Worm (Caenorhabditis elegans) whole organism, L2 larva: ENCODE measurements around the gene F41E6.1.

ENCODE experiments used
- F13H6.1 ChIP-seq: sonication (generic microtip); optimal IDR thresholded peaks from 2 replicates; lab custom pipeline; 2016; ENCODE audit warnings: missing genetic modification characterization, missing compliant biosample characterization
- R02D3.7 ChIP-seq: fragments of 150-350 bp; optimal IDR thresholded peaks from 2 replicates; lab custom pipeline; 2014; ENCODE audit warnings: missing biosample characterization, missing genetic modification characterization
- Y55F3AM.14 ChIP-seq: fragments of 200-800 bp; sonication (Bioruptor generic); optimal IDR thresholded peaks from 2 replicates; lab custom pipeline; 2018; ENCODE audit warnings: mild to moderate bottlenecking, missing genetic modification characterization, missing compliant biosample characterization
- ZK546.5 ChIP-seq: sonication (generic microtip); optimal IDR thresholded peaks from 2 replicates; lab custom pipeline; 2017; ENCODE audit warnings: missing biosample characterization, missing genetic modification characterization
- alr-1 ChIP-seq: fragments of 150-350 bp; optimal IDR thresholded peaks from 2 replicates; lab custom pipeline; 2014; ENCODE audit warnings: missing biosample characterization, missing genetic modification characterization
- aly-2 ChIP-seq: fragments of 150-350 bp; optimal IDR thresholded peaks from 2 replicates; lab custom pipeline; 2014; ENCODE audit warnings: missing biosample characterization, missing genetic modification characterization
- blmp-1 ChIP-seq: sonication (generic microtip); optimal IDR thresholded peaks from 2 replicates; lab custom pipeline; 2017; ENCODE audit warnings: missing genetic modification characterization, mild to moderate bottlenecking, missing compliant biosample characterization, antibody characterized with exemption, moderate library complexity; ENCODE audit not compliant: insufficient read depth
- ceh-82 ChIP-seq: fragments of 150-350 bp; optimal IDR thresholded peaks from 2 replicates; lab custom pipeline; 2014; ENCODE audit warnings: missing biosample characterization, missing genetic modification characterization
- crh-2 ChIP-seq: sonication (generic microtip); optimal IDR thresholded peaks from 2 replicates; lab custom pipeline; 2017; ENCODE audit warnings: missing biosample characterization, missing genetic modification characterization
- dmd-4 ChIP-seq: sonication (generic microtip); optimal IDR thresholded peaks from 2 replicates; lab custom pipeline; 2017; ENCODE audit warnings: missing biosample characterization, missing genetic modification characterization
- elt-1 ChIP-seq: fragments of 150-350 bp; optimal IDR thresholded peaks from 2 replicates; lab custom pipeline; 2014; ENCODE audit warnings: missing biosample characterization, missing genetic modification characterization
- fos-1 ChIP-seq: fragments of 150-350 bp; optimal IDR thresholded peaks from 2 replicates; lab custom pipeline; 2014; ENCODE audit warnings: missing biosample characterization, missing genetic modification characterization
- gmeb-1 ChIP-seq: fragments of 150-350 bp; optimal IDR thresholded peaks from 2 replicates; lab custom pipeline; 2014; ENCODE audit warnings: missing biosample characterization, missing genetic modification characterization
- lin-11 ChIP-seq: fragments of 150-350 bp; sonication (generic microtip); optimal IDR thresholded peaks from 2 replicates; lab custom pipeline; 2014; ENCODE audit warnings: missing biosample characterization, missing genetic modification characterization, inconsistent platforms, mixed read lengths
- lin-13 ChIP-seq: fragments of 150-350 bp; optimal IDR thresholded peaks from 2 replicates; lab custom pipeline; 2014; ENCODE audit warnings: missing biosample characterization, missing genetic modification reagents, missing genetic modification characterization
- lin-39 ChIP-seq: fragments of 150-350 bp; optimal IDR thresholded peaks from 2 replicates; lab custom pipeline; 2014; ENCODE audit warnings: missing biosample characterization, missing genetic modification reagents, missing genetic modification characterization
- lsy-2 ChIP-seq, 2 experiments: fragments of 150-350 bp in 1 of 2; sonication (generic microtip) in 1 of 2; optimal IDR thresholded peaks; 2 replicates each; lab custom pipeline; 2014 to 2017; ENCODE audit warnings: missing biosample characterization in 2 of 2, missing genetic modification characterization in 2 of 2
- mab-5 ChIP-seq: fragments of 150-350 bp; optimal IDR thresholded peaks from 2 replicates; lab custom pipeline; 2014; ENCODE audit warnings: missing biosample characterization, missing genetic modification characterization
- mdl-1 ChIP-seq, 2 experiments: fragments of 150-350 bp in 1 of 2; sonication (generic microtip) in 1 of 2; optimal IDR thresholded peaks; 2 replicates each; lab custom pipeline; 2017; ENCODE audit warnings: missing biosample characterization in 2 of 2, missing genetic modification characterization in 2 of 2
- nhr-10 ChIP-seq: sonication (generic microtip); optimal IDR thresholded peaks from 2 replicates; lab custom pipeline; 2017; ENCODE audit warnings: missing biosample characterization, missing genetic modification characterization
- nhr-12 ChIP-seq: fragments of 150-350 bp; optimal IDR thresholded peaks from 2 replicates; lab custom pipeline; 2014; ENCODE audit warnings: missing biosample characterization, missing genetic modification characterization
- nhr-21 ChIP-seq: fragments of 150-350 bp; optimal IDR thresholded peaks from 2 replicates; lab custom pipeline; 2014; ENCODE audit warnings: missing biosample characterization, missing genetic modification characterization
- nhr-23 ChIP-seq: fragments of 150-350 bp; optimal IDR thresholded peaks from 2 replicates; lab custom pipeline; 2014; ENCODE audit warnings: missing biosample characterization, missing genetic modification reagents, missing genetic modification characterization
- nhr-237 ChIP-seq: fragments of 150-350 bp; optimal IDR thresholded peaks from 2 replicates; lab custom pipeline; 2014; ENCODE audit warnings: missing biosample characterization, missing genetic modification characterization
- nhr-25 ChIP-seq: fragments of 150-350 bp; sonication (generic microtip); optimal IDR thresholded peaks from 3 replicates; lab custom pipeline; 2014; ENCODE audit warnings: missing biosample characterization, missing genetic modification characterization
- nhr-6 ChIP-seq: fragments of 150-350 bp; optimal IDR thresholded peaks from 2 replicates; lab custom pipeline; 2014; ENCODE audit warnings: missing biosample characterization, missing genetic modification characterization
- nhr-77 ChIP-seq: fragments of 150-350 bp; optimal IDR thresholded peaks from 2 replicates; lab custom pipeline; 2014; ENCODE audit warnings: missing biosample characterization, missing genetic modification characterization
- peb-1 ChIP-seq: fragments of 150-350 bp; optimal IDR thresholded peaks from 2 replicates; lab custom pipeline; 2014; ENCODE audit warnings: missing biosample characterization, missing genetic modification characterization
- sem-4 ChIP-seq: fragments of 150-350 bp; optimal IDR thresholded peaks from 2 replicates; lab custom pipeline; 2014; ENCODE audit warnings: missing biosample characterization, missing genetic modification reagents, missing genetic modification characterization
- skn-1 ChIP-seq: sonication (generic microtip); optimal IDR thresholded peaks from 2 replicates; lab custom pipeline; 2017; ENCODE audit warnings: missing biosample characterization, missing genetic modification characterization
- sma-3 ChIP-seq: sonication (generic microtip); optimal IDR thresholded peaks from 2 replicates; lab custom pipeline; 2016; ENCODE audit warnings: missing genetic modification reagents, missing genetic modification characterization, missing compliant biosample characterization
- sma-9 ChIP-seq, 2 experiments: fragments of 150-350 bp in 1 of 2; sonication (generic microtip) in 1 of 2; optimal IDR thresholded peaks; 2 replicates each; lab custom pipeline; 2014 to 2016; ENCODE audit warnings: missing genetic modification characterization in 2 of 2, mild to moderate bottlenecking in 1 of 2, missing biosample characterization in 1 of 2, missing compliant biosample characterization in 1 of 2, missing genetic modification reagents in 1 of 2, moderate library complexity in 1 of 2
- snpc-4 ChIP-seq: fragments of 150-350 bp; optimal IDR thresholded peaks from 2 replicates; lab custom pipeline; 2014; ENCODE audit warnings: missing biosample characterization, missing genetic modification characterization
- unc-39 ChIP-seq: fragments of 150-350 bp; optimal IDR thresholded peaks from 2 replicates; lab custom pipeline; 2014; ENCODE audit warnings: missing biosample characterization, missing genetic modification characterization
- unc-55 ChIP-seq: fragments of 150-350 bp; sonication (generic microtip); optimal IDR thresholded peaks from 3 replicates; lab custom pipeline; 2014; ENCODE audit warnings: missing biosample characterization, missing genetic modification reagents, missing genetic modification characterization
- ztf-1 ChIP-seq: fragments of 200-800 bp; sonication (Bioruptor generic); conservative IDR thresholded peaks from 2 replicates; pipeline ENCODE4 v1.3.6; 2022; ENCODE audit warnings: missing genetic modification characterization, missing compliant biosample characterization
- ztf-11 ChIP-seq: sonication (generic microtip); optimal IDR thresholded peaks from 2 replicates; lab custom pipeline; 2017; ENCODE audit warnings: missing biosample characterization, missing genetic modification characterization
- ztf-4 ChIP-seq: fragments of 150-350 bp; optimal IDR thresholded peaks from 2 replicates; lab custom pipeline; 2014; ENCODE audit warnings: missing biosample characterization, missing genetic modification characterization

F41E6.1 gene

ce11 chrV:8641266-8641665, 18.9 kb downstream of the F41E6.1 start, which contains the start of gene F28A12.3:
F28A12.3 (minus strand) TSS chrV:8641366.
- no peak for TF ChIP-seq ZK546.5
- no peak for TF ChIP-seq skn-1 (tag; lab: Kevin White, UChicago)
- TF ChIP-seq nhr-10 (tag; lab: Kevin White, UChicago) = no peak
- TF ChIP-seq elt-1 = no peak
- TF ChIP-seq R02D3.7 (tag; lab: Kevin White, UChicago) = no peak
- TF ChIP-seq sem-4 (tag; lab: Kevin White, UChicago) = no peak
- no peak for TF ChIP-seq nhr-23 (tag; lab: Kevin White, UChicago)
- no peak for TF ChIP-seq unc-39 (tag; lab: Kevin White, UChicago)
- no peak for TF ChIP-seq Y55F3AM.14 (GFP tag; lab: Kevin White, UChicago)
- no peak for TF ChIP-seq ceh-82
- TF ChIP-seq unc-55 (GFP tag; lab: Kevin White, UChicago) = no peak
- no peak for TF ChIP-seq ztf-1 (GFP tag; lab: Robert Waterston, UW)
- TF ChIP-seq lsy-2 (tag; optimal IDR thresholded peaks at IDR 0.05; lab: Kevin White, UChicago) = no peak
- no peak for TF ChIP-seq lin-13 (GFP tag; lab: Kevin White, UChicago)
- TF ChIP-seq nhr-21 (tag; lab: Kevin White, UChicago) = no peak
- TF ChIP-seq lin-11 (tag; lab: Kevin White, UChicago) = no peak
- no peak for TF ChIP-seq ztf-4 (tag; lab: Kevin White, UChicago)

- TF ChIP-seq gmeb-1 = no peak
- TF ChIP-seq fos-1 (tag; lab: Kevin White, UChicago) = peak; percentile 38
These were observed 20.7 kb downstream of the F41E6.1 start, which contains the start of gene asp-13 for ce11 chrV:8643093-8643492. asp-13 (minus strand) TSS chrV:8643193.

ce11 chrV:8648251-8648650, 25.8 kb downstream of the F41E6.1 start:
- peak; percentile 98 for TF ChIP-seq fos-1 (tag; lab: Kevin White, UChicago)
- no peak for TF ChIP-seq ztf-4 (tag; lab: Kevin White, UChicago)
- no peak for TF ChIP-seq mdl-1 (tag; optimal IDR thresholded peaks at IDR 0.05; lab: Kevin White, UChicago)
- no peak for TF ChIP-seq unc-39 (tag; lab: Kevin White, UChicago)
- no peak for TF ChIP-seq nhr-12
- no peak for TF ChIP-seq R02D3.7 (tag; lab: Kevin White, UChicago)
- peak; percentile 70 for TF ChIP-seq sma-9 (GFP tag; optimal IDR thresholded peaks at IDR 0.05; lab: Kevin White, UChicago)
- no peak for TF ChIP-seq sma-9 (tag; optimal IDR thresholded peaks at IDR 0.05; lab: Kevin White, UChicago)
- no peak for TF ChIP-seq skn-1 (tag; lab: Kevin White, UChicago)
- TF ChIP-seq sma-3 (GFP tag; lab: Kevin White, UChicago) = peak; percentile 19
- TF ChIP-seq peb-1 = no peak
- TF ChIP-seq nhr-237 (tag; lab: Kevin White, UChicago) = no peak
- no peak for TF ChIP-seq nhr-6
- TF ChIP-seq nhr-25 = no peak
- TF ChIP-seq crh-2 (tag; lab: Kevin White, UChicago) = peak; percentile 61
- no peak for TF ChIP-seq snpc-4
- TF ChIP-seq F13H6.1 (tag; lab: Kevin White, UChicago) = peak; percentile 61
- no peak for TF ChIP-seq alr-1
- no peak for TF ChIP-seq lin-39
- no peak for TF ChIP-seq blmp-1
- TF ChIP-seq dmd-4 (tag; lab: Kevin White, UChicago) = no peak
- TF ChIP-seq nhr-77 (tag; lab: Kevin White, UChicago) = no peak
- TF ChIP-seq Y55F3AM.14 (GFP tag; lab: Kevin White, UChicago) = no peak
- TF ChIP-seq ztf-11 (tag; lab: Kevin White, UChicago) = no peak
- no peak for TF ChIP-seq mab-5 (tag; lab: Kevin White, UChicago)

ce11 chrV:8650365-8650764, 28.0 kb downstream of the F41E6.1 start:
- TF ChIP-seq snpc-4 = no peak
- peak; percentile 36 for TF ChIP-seq nhr-25
- TF ChIP-seq aly-2 (tag; lab: Kevin White, UChicago) = no peak
- TF ChIP-seq ztf-11 (tag; lab: Kevin White, UChicago) = no peak
